Fruit fly (Drosophila melanogaster): ENCODE measurements around the gene CG43993.

dm6 chr3L:11997959-11998358 lies 34.4 kb upstream of the CG43993 start, which contains the start of gene Grip163:
- TF ChIP-seq CTCF (optimal IDR thresholded peaks at IDR 0.05): no peak
- TF ChIP-seq CG8478 (optimal IDR thresholded peaks at IDR 0.05): no peak

Measured in S2 (cell line).